Worm (Caenorhabditis elegans) whole organism, early embryonic: Measurements from ENCODE around the gene jkk-1.

Source experiments
- B0310.2 ChIP-seq: sonication (generic microtip); optimal IDR thresholded peaks from 2 replicates; lab custom pipeline; 2016; ENCODE audit warnings: mild to moderate bottlenecking, missing genetic modification characterization, missing compliant biosample characterization
- F13C5.2 ChIP-seq: sonication (generic microtip); optimal IDR thresholded peaks from 2 replicates; lab custom pipeline; 2017; ENCODE audit warnings: mild to moderate bottlenecking, missing genetic modification characterization, inconsistent platforms, missing compliant biosample characterization
- aly-1 ChIP-seq: sonication (generic microtip); optimal IDR thresholded peaks from 2 replicates; lab custom pipeline; 2016; ENCODE audit warnings: missing genetic modification characterization, missing compliant biosample characterization
- ama-1 ChIP-seq: fragments of 150-350 bp; optimal IDR thresholded peaks from 2 replicates; lab custom pipeline; 2014
- ceh-13 ChIP-seq: fragments of 200-800 bp; sonication (Bioruptor generic); optimal IDR thresholded peaks from 2 replicates; lab custom pipeline; 2018; ENCODE audit warnings: mild to moderate bottlenecking, missing genetic modification characterization, missing compliant biosample characterization
- ceh-36 ChIP-seq: sonication (generic microtip); optimal IDR thresholded peaks from 2 replicates; lab custom pipeline; 2016; ENCODE audit warnings: missing genetic modification characterization, inconsistent platforms, missing compliant biosample characterization
- ets-7 ChIP-seq: sonication (generic microtip); optimal IDR thresholded peaks from 2 replicates; lab custom pipeline; 2016; ENCODE audit warnings: missing genotype, missing genetic modification characterization, missing compliant biosample characterization
- flt-1 ChIP-seq: fragments of 200-800 bp; sonication (Bioruptor generic); IDR thresholded peaks from 2 replicates; pipeline ENCODE4 v1.3.6; 2022; ENCODE audit warnings: missing genetic modification characterization, missing compliant biosample characterization
- hmbx-1 ChIP-seq: sonication (generic microtip); optimal IDR thresholded peaks from 2 replicates; lab custom pipeline; 2016; ENCODE audit warnings: mild to moderate bottlenecking, missing genetic modification characterization, missing compliant biosample characterization
- hmg-4 ChIP-seq: fragments of 200-800 bp; sonication (Bioruptor generic); optimal IDR thresholded peaks from 2 replicates; lab custom pipeline; 2018; ENCODE audit warnings: mild to moderate bottlenecking, missing genetic modification characterization, missing compliant biosample characterization
- hnd-1 ChIP-seq: sonication (generic microtip); optimal IDR thresholded peaks from 2 replicates; lab custom pipeline; 2016; ENCODE audit warnings: missing genetic modification characterization, missing compliant biosample characterization
- pes-1 ChIP-seq: fragments of 200-800 bp; sonication (Bioruptor generic); IDR thresholded peaks from 2 replicates; pipeline ENCODE4 v1.3.6; 2022; ENCODE audit warnings: missing genetic modification reagents, missing genetic modification characterization, missing compliant biosample characterization
- scrt-1 ChIP-seq: fragments of 200-800 bp; sonication (Bioruptor generic); IDR thresholded peaks from 2 replicates; pipeline ENCODE4 v1.3.6; 2022; ENCODE audit warnings: missing genetic modification characterization, missing compliant biosample characterization
- sea-1 ChIP-seq: fragments of 200-800 bp; sonication (Bioruptor generic); conservative IDR thresholded peaks from 2 replicates; pipeline ENCODE4 v1.3.6; 2022; ENCODE audit warnings: missing genetic modification characterization, missing compliant biosample characterization
- tbx-11 ChIP-seq: fragments of 200-800 bp; sonication (Bioruptor generic); IDR thresholded peaks from 2 replicates; pipeline ENCODE4 v1.3.6; 2022; ENCODE audit warnings: missing genetic modification characterization, missing compliant biosample characterization
- tbx-37 ChIP-seq: fragments of 200-800 bp; sonication (Bioruptor generic); conservative IDR thresholded peaks from 2 replicates; pipeline ENCODE4 v1.3.6; 2022; ENCODE audit warnings: missing genetic modification reagents, missing genetic modification characterization, missing compliant biosample characterization
- tra-4 ChIP-seq: sonication (generic microtip); optimal IDR thresholded peaks from 2 replicates; lab custom pipeline; 2017; ENCODE audit warnings: missing genetic modification characterization, missing compliant biosample characterization

The jkk-1 gene

ce11 chrX:5386558-5386957, 18.3 kb downstream of the jkk-1 start, which contains the start of gene kcnl-3:
TSS of gene kcnl-3 (plus strand) at chrX:5386858.
- TF ChIP-seq ets-7 (tag; lab: Kevin White, UChicago) (no peak), tbx-11 (GFP tag; lab: Robert Waterston, UW) (no peak), hmbx-1 (tag; lab: Kevin White, UChicago) (no peak), hmg-4 (no peak), scrt-1 (GFP tag; lab: Robert Waterston, UW) (no peak), flt-1 (GFP tag; lab: Robert Waterston, UW) (no peak), tra-4 (no peak), pes-1 (GFP tag; lab: Robert Waterston, UW) (no peak), F13C5.2 (tag; lab: Kevin White, UChicago) (no peak), ceh-36 (tag; lab: Kevin White, UChicago) (no peak), ama-1 (lab: Kevin White, UChicago) (no peak), B0310.2 (tag; lab: Kevin White, UChicago) (no peak), aly-1 (tag; lab: Kevin White, UChicago) (no peak), ceh-13 (no peak), hnd-1 (tag; lab: Kevin White, UChicago) (no peak), tbx-37 (no peak), sea-1 (no peak)

- TF ChIP-seq tbx-37: no peak
These were observed 19.4 kb downstream of the jkk-1 start for ce11 chrX:5387629-5388028.

- TF ChIP-seq tbx-37 (no peak), sea-1 (no peak), flt-1 (GFP tag; lab: Robert Waterston, UW) (no peak), hnd-1 (tag; lab: Kevin White, UChicago) (no peak), B0310.2 (tag; lab: Kevin White, UChicago) (no peak), hmbx-1 (tag; lab: Kevin White, UChicago) (no peak), pes-1 (GFP tag; lab: Robert Waterston, UW) (no peak), tra-4 (no peak), aly-1 (tag; lab: Kevin White, UChicago) (no peak), ets-7 (tag; lab: Kevin White, UChicago) (no peak), hmg-4 (no peak), ama-1 (lab: Kevin White, UChicago) (no peak), ceh-13 (no peak), tbx-11 (GFP tag; lab: Robert Waterston, UW) (no peak), F13C5.2 (tag; lab: Kevin White, UChicago) (no peak)
These were observed 29.0 kb downstream of the jkk-1 start, which contains the start of gene C03F11.2 for ce11 chrX:5397300-5397699. TSS of gene C03F11.2 (minus strand) at chrX:5397400.

ce11 chrX:5400524-5400923, 32.3 kb downstream of the jkk-1 start, which contains the start of gene scav-1:
TSS of gene scav-1 (minus strand) at chrX:5400584.
- TF ChIP-seq ceh-13: no peak
- TF ChIP-seq tbx-37: no peak
- no peak for TF ChIP-seq sea-1
- TF ChIP-seq hnd-1 (tag; lab: Kevin White, UChicago): no peak
- no peak for TF ChIP-seq tra-4
- TF ChIP-seq flt-1 (GFP tag; lab: Robert Waterston, UW): no peak
- TF ChIP-seq aly-1 (tag; lab: Kevin White, UChicago): no peak
- TF ChIP-seq F13C5.2 (tag; lab: Kevin White, UChicago): no peak
- no peak for TF ChIP-seq hmg-4
- TF ChIP-seq ets-7 (tag; lab: Kevin White, UChicago): no peak
- TF ChIP-seq B0310.2 (tag; lab: Kevin White, UChicago): no peak
- TF ChIP-seq ama-1 (lab: Kevin White, UChicago): no peak
- TF ChIP-seq pes-1 (GFP tag; lab: Robert Waterston, UW): no peak
- TF ChIP-seq tbx-11 (GFP tag; lab: Robert Waterston, UW): no peak
- TF ChIP-seq scrt-1 (GFP tag; lab: Robert Waterston, UW): no peak
- TF ChIP-seq hmbx-1 (tag; lab: Kevin White, UChicago): no peak
- TF ChIP-seq ceh-36 (tag; lab: Kevin White, UChicago): no peak

ce11 chrX:5406345-5406744, 38.1 kb downstream of the jkk-1 start, which contains the start of gene C03F11.4:
TSS of gene C03F11.4 (minus strand) at chrX:5406445.
- TF ChIP-seq ama-1 (lab: Kevin White, UChicago) (no peak), tra-4 (no peak), hmg-4 (no peak), scrt-1 (GFP tag; lab: Robert Waterston, UW) (no peak), pes-1 (GFP tag; lab: Robert Waterston, UW) (no peak), flt-1 (GFP tag; lab: Robert Waterston, UW) (no peak), ceh-13 (no peak), tbx-37 (no peak)

- TF ChIP-seq tbx-11 (GFP tag; lab: Robert Waterston, UW) (peak; percentile 79), ets-7 (tag; lab: Kevin White, UChicago) (no peak), sea-1 (no peak), scrt-1 (GFP tag; lab: Robert Waterston, UW) (peak; percentile 80), pes-1 (GFP tag; lab: Robert Waterston, UW) (no peak; the same call in 1 of the 2 replicates), tbx-37 (peak; percentile 69), hmbx-1 (tag; lab: Kevin White, UChicago) (no peak), ceh-13 (peak; percentile 38), ceh-36 (tag; lab: Kevin White, UChicago) (peak; percentile 43), tra-4 (no peak), ama-1 (lab: Kevin White, UChicago) (no peak), hnd-1 (tag; lab: Kevin White, UChicago) (peak; percentile 41), flt-1 (GFP tag; lab: Robert Waterston, UW) (peak; percentile 63), B0310.2 (tag; lab: Kevin White, UChicago) (peak; percentile 42), aly-1 (tag; lab: Kevin White, UChicago) (peak; percentile 31), F13C5.2 (tag; lab: Kevin White, UChicago) (peak; percentile 51), hmg-4 (peak; percentile 65)
These were observed 39.0 kb downstream of the jkk-1 start for ce11 chrX:5407271-5407670.

ce11 chrX:5413510-5413909, 45.2 kb downstream of the jkk-1 start, which contains the start of gene pks-1:
TSS of gene pks-1 (plus strand) at chrX:5413810.
- no peak for TF ChIP-seq ceh-13
- TF ChIP-seq scrt-1 (GFP tag; lab: Robert Waterston, UW): no peak
- no peak for TF ChIP-seq hmbx-1 (tag; lab: Kevin White, UChicago)
- TF ChIP-seq tra-4: no peak
- TF ChIP-seq flt-1 (GFP tag; lab: Robert Waterston, UW): no peak
- TF ChIP-seq tbx-11 (GFP tag; lab: Robert Waterston, UW): no peak
- TF ChIP-seq B0310.2 (tag; lab: Kevin White, UChicago): no peak
- no peak for TF ChIP-seq hmg-4
- no peak for TF ChIP-seq ama-1 (lab: Kevin White, UChicago)
